Worm (Caenorhabditis elegans) whole organism, L2 larva: ENCODE measurements around the gene etc-1.

Experiments
- C34F6.9 ChIP-seq: fragments of 150-350 bp; optimal IDR thresholded peaks from 2 replicates; lab custom pipeline; 2014; ENCODE audit warnings: missing biosample characterization, missing genetic modification characterization
- nhr-11 ChIP-seq: fragments of 150-350 bp; optimal IDR thresholded peaks from 2 replicates; lab custom pipeline; 2014; ENCODE audit warnings: missing biosample characterization, missing genetic modification characterization
- nhr-129 ChIP-seq: fragments of 150-350 bp; optimal IDR thresholded peaks from 2 replicates; lab custom pipeline; 2014; ENCODE audit warnings: missing biosample characterization, missing genetic modification characterization
- nhr-237 ChIP-seq: fragments of 150-350 bp; optimal IDR thresholded peaks from 2 replicates; lab custom pipeline; 2014; ENCODE audit warnings: missing biosample characterization, missing genetic modification characterization
- nhr-6 ChIP-seq: fragments of 150-350 bp; optimal IDR thresholded peaks from 2 replicates; lab custom pipeline; 2014; ENCODE audit warnings: missing biosample characterization, missing genetic modification characterization
- skn-1 ChIP-seq: sonication (generic microtip); optimal IDR thresholded peaks from 2 replicates; lab custom pipeline; 2017; ENCODE audit warnings: missing biosample characterization, missing genetic modification characterization
- snpc-4 ChIP-seq: fragments of 150-350 bp; optimal IDR thresholded peaks from 2 replicates; lab custom pipeline; 2014; ENCODE audit warnings: missing biosample characterization, missing genetic modification characterization
- ztf-11 ChIP-seq: sonication (generic microtip); optimal IDR thresholded peaks from 2 replicates; lab custom pipeline; 2017; ENCODE audit warnings: missing biosample characterization, missing genetic modification characterization

DNA sequence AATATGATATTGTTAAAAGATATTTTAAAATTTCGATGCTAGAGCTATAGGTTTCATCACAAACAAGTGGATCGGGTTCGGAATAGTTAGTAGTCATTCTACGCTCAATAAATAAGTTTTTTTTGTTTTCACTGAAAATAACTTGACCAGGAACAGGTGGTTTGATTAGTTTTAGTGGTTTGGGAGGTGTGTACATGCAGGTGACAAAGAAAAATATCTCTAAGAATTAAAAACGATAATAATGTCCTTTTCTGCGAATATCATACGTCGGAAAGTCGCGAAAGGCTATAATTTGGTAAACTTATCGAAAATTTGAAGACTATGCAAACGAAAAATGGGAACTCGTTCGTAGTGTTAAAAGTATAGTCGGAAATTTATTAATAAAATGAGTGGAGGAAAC, 45.7 kb downstream of the etc-1 start, which contains the start of gene srg-15:
- TF ChIP-seq nhr-11 (tag; lab: Kevin White, UChicago) (no peak), skn-1 (no peak), ztf-11 (tag; lab: Kevin White, UChicago) (no peak), nhr-129 (tag; lab: Kevin White, UChicago) (no peak), nhr-237 (tag; lab: Kevin White, UChicago) (no peak), nhr-6 (no peak), C34F6.9 (tag; lab: Kevin White, UChicago) (no peak), snpc-4 (tag; lab: Kevin White, UChicago) (no peak)
